Worm (Caenorhabditis elegans): ENCODE measurements around the gene mboa-4.

- TF ChIP-seq ama-1 (optimal IDR thresholded peaks at IDR 0.05) (no peak), aly-1 (tag; optimal IDR thresholded peaks at IDR 0.05) (no peak), hmg-4 (GFP tag; optimal IDR thresholded peaks at IDR 0.05) (no peak), flt-1 (GFP tag; IDR thresholded peaks at IDR 0.05) (no peak), sea-1 (GFP tag; conservative IDR thresholded peaks at IDR 0.05) (no peak), ceh-13 (GFP tag; optimal IDR thresholded peaks at IDR 0.05) (no peak), hmbx-1 (tag; optimal IDR thresholded peaks at IDR 0.05) (no peak), scrt-1 (GFP tag; IDR thresholded peaks at IDR 0.05) (no peak), tbx-11 (GFP tag; IDR thresholded peaks at IDR 0.05) (no peak)
Measured at ce11 chrIV:11183991-11184390, 24.2 kb upstream of the mboa-4 start, which contains the start of gene nuaf-3.

Measured in whole organism, early embryonic.